Worm (Caenorhabditis elegans): ENCODE measurements around the gene rgs-11.

DNA sequence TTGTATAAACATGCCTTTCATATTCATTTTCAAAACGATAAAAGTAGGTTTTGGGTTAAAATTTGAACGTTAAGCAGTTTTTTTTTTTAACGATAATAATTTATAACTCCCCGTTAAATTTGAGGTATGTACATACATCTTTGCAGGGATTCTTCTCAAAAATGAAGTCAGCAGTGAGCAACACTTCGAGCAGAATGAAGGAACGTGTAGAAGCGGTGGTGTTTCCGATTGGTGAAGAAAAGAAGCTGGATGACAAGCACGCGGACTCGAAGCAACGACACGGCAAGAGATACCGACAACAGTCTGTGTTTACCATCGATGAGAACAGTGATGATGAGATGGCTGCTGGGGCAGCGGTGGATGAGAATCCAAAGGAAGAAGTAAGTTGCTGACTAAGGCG is 8.7 kb downstream of the rgs-11 start:
- TF ChIP-seq cog-1 (tag; optimal IDR thresholded peaks at IDR 0.05) (no peak), med-1 (GFP tag; optimal IDR thresholded peaks at IDR 0.05; ENCODE audit: insufficient read depth) (no peak), flt-1 (GFP tag; IDR thresholded peaks at IDR 0.05) (no peak), ref-1 (GFP tag; conservative IDR thresholded peaks at IDR 0.05) (no peak), klf-2 (GFP tag; conservative IDR thresholded peaks at IDR 0.05) (no peak), T22C8.4 (GFP tag; IDR thresholded peaks at IDR 0.05) (no peak), tab-1 (GFP tag; IDR thresholded peaks at IDR 0.05) (no peak), ztf-29 (GFP tag; IDR thresholded peaks at IDR 0.05) (no peak)
